Fruit fly (Drosophila melanogaster) whole organism, embryonic: ENCODE data around the gene CecA1.

Experiments used
- Asciz ChIP-seq: fragments of 200-800 bp; sonication (Bioruptor generic); optimal IDR thresholded peaks from 2 replicates; lab custom pipeline; 2017; ENCODE audit warnings: missing biosample characterization, mild to moderate bottlenecking, missing genetic modification characterization, missing genetic modification reagents
- CG10209 ChIP-seq: fragments of 200-800 bp; sonication (Bioruptor generic); optimal IDR thresholded peaks from 3 replicates; lab custom pipeline; 2017; ENCODE audit warnings: missing biosample characterization, mild to moderate bottlenecking, missing genetic modification characterization, missing genetic modification reagents
- CG10431 ChIP-seq: fragments of 200-800 bp; sonication (Bioruptor generic); optimal IDR thresholded peaks from 3 replicates; lab custom pipeline; 2018; ENCODE audit warnings: missing biosample characterization, mild to moderate bottlenecking, missing genetic modification characterization
- CG12942 ChIP-seq: fragments of 200-800 bp; sonication (Bioruptor generic); optimal IDR thresholded peaks from 3 replicates; lab custom pipeline; 2016; ENCODE audit warnings: missing biosample characterization, missing genetic modification characterization
- CG13287 ChIP-seq: fragments of 200-800 bp; sonication (Bioruptor generic); IDR thresholded peaks from 2 replicates; pipeline ENCODE4 v1.3.6; 2022; ENCODE audit warnings: missing biosample characterization, missing genetic modification characterization; ENCODE audit not compliant: partially characterized antibody
- CG13424 ChIP-seq: fragments of 200-800 bp; sonication (Bioruptor generic); optimal IDR thresholded peaks from 2 replicates; lab custom pipeline; 2019; ENCODE audit warnings: missing biosample characterization, mild to moderate bottlenecking, missing genetic modification characterization, moderate library complexity
- CG15514 ChIP-seq: fragments of 200-800 bp; sonication (Bioruptor generic); optimal IDR thresholded peaks from 3 replicates; lab custom pipeline; 2017; ENCODE audit warnings: missing biosample characterization, missing genetic modification characterization, mild to moderate bottlenecking, moderate library complexity, missing genetic modification reagents
- CG17186 ChIP-seq: fragments of 200-800 bp; sonication (Bioruptor generic); optimal IDR thresholded peaks from 3 replicates; lab custom pipeline; 2017; ENCODE audit warnings: missing biosample characterization, missing genetic modification reagents, missing genetic modification characterization
- CG17802 ChIP-seq: fragments of 200-800 bp; sonication (Bioruptor generic); optimal IDR thresholded peaks from 2 replicates; lab custom pipeline; 2018; ENCODE audit warnings: missing biosample characterization, mild to moderate bottlenecking, missing genetic modification characterization, moderate library complexity
- CG18619 ChIP-seq: fragments of 200-800 bp; sonication (Bioruptor generic); optimal IDR thresholded peaks from 3 replicates; lab custom pipeline; 2017; ENCODE audit warnings: missing biosample characterization, mild to moderate bottlenecking, missing genetic modification characterization
- CG2202 ChIP-seq: fragments of 200-800 bp; sonication (Bioruptor generic); optimal IDR thresholded peaks from 2 replicates; lab custom pipeline; 2018; ENCODE audit warnings: missing biosample characterization, mild to moderate bottlenecking, missing genetic modification characterization
- CG3726 ChIP-seq: fragments of 200-800 bp; sonication (Bioruptor generic); IDR thresholded peaks from 3 replicates; pipeline ENCODE4, ENCODE4 v1.3.6; 2022; ENCODE audit warnings: missing biosample characterization, missing genetic modification characterization
- CG4854 ChIP-seq: fragments of 200-800 bp; sonication (Bioruptor generic); optimal IDR thresholded peaks from 2 replicates; lab custom pipeline; 2016; ENCODE audit warnings: missing biosample characterization, missing genetic modification characterization, inconsistent platforms
- CG6254 ChIP-seq: fragments of 200-800 bp; sonication (Bioruptor generic); optimal IDR thresholded peaks from 3 replicates; lab custom pipeline; 2017; ENCODE audit warnings: mild to moderate bottlenecking, missing biosample characterization, missing genetic modification reagents, missing genetic modification characterization
- CG8388 ChIP-seq: fragments of 200-800 bp; sonication (Bioruptor generic); optimal IDR thresholded peaks from 2 replicates; lab custom pipeline; 2019; ENCODE audit warnings: missing biosample characterization, mild to moderate bottlenecking, missing genetic modification characterization, moderate library complexity
- CG8765 ChIP-seq: fragments of 200-800 bp; sonication (Bioruptor generic); IDR thresholded peaks from 2 replicates; pipeline ENCODE4 v1.3.6; 2022; ENCODE audit warnings: missing biosample characterization, missing genetic modification characterization
- Chrac-16 ChIP-seq: fragments of 200-800 bp; sonication (Bioruptor generic); optimal IDR thresholded peaks from 3 replicates; lab custom pipeline; 2016; ENCODE audit warnings: missing biosample characterization, missing genetic modification characterization
- CkIIα-i1 ChIP-seq: fragments of 200-800 bp; sonication (Bioruptor generic); IDR thresholded peaks from 2 replicates; pipeline ENCODE4 v1.3.6; 2022; ENCODE audit warnings: missing biosample characterization, missing genetic modification characterization
- D ChIP-seq, 2 experiments: fragments of 200-800 bp in 1 of 2; fragments of >200 bp in 1 of 2; sonication (Bioruptor generic) in 1 of 2; optimal IDR thresholded peaks; 2 replicates in 1 of 2; 3 replicates in 1 of 2; lab custom pipeline; 2017; ENCODE audit warnings: mild to moderate bottlenecking in 1 of 2, missing biosample characterization in 1 of 2, missing genetic modification characterization in 1 of 2, missing genetic modification reagents in 1 of 2
- D19A ChIP-seq: fragments of 200-800 bp; optimal IDR thresholded peaks from 3 replicates; lab custom pipeline; 2019; ENCODE audit warnings: missing biosample characterization, mild to moderate bottlenecking, missing genetic modification characterization, moderate library complexity
- Deaf1 ChIP-seq: fragments of 200-800 bp; optimal IDR thresholded peaks from 3 replicates; lab custom pipeline; 2019; ENCODE audit warnings: missing biosample characterization, mild to moderate bottlenecking, missing genetic modification characterization, moderate library complexity
- Gug ChIP-seq: fragments of 200-800 bp; sonication (Bioruptor generic); IDR thresholded peaks from 4 replicates; pipeline ENCODE4 v1.3.6; 2022; ENCODE audit warnings: missing biosample characterization, missing genetic modification characterization
- Hr51 ChIP-seq, 2 experiments: fragments of 200-800 bp; sonication (Bioruptor generic); optimal IDR thresholded peaks; 2 replicates in 1 of 2; 3 replicates in 1 of 2; lab custom pipeline; 2016 to 2018; ENCODE audit warnings: missing biosample characterization in 2 of 2, missing genetic modification characterization in 2 of 2, mild to moderate bottlenecking in 1 of 2, moderate library complexity in 1 of 2
- NFAT ChIP-seq: fragments of 200-800 bp; sonication (Bioruptor generic); IDR thresholded peaks from 2 replicates; pipeline ENCODE4 v1.3.6; 2022; ENCODE audit warnings: missing biosample characterization, missing genetic modification characterization
- Nf-YC ChIP-seq: fragments of 200-800 bp; optimal IDR thresholded peaks from 3 replicates; lab custom pipeline; 2019; ENCODE audit warnings: missing biosample characterization, mild to moderate bottlenecking, missing genetic modification characterization, moderate library complexity
- Ssrp ChIP-seq: fragments of 200-800 bp; sonication (Bioruptor generic); optimal IDR thresholded peaks from 2 replicates; lab custom pipeline; 2018; ENCODE audit warnings: missing biosample characterization, mild to moderate bottlenecking, missing genetic modification characterization, moderate library complexity
- ato ChIP-seq: fragments of 200-800 bp; sonication (Bioruptor generic); IDR thresholded peaks from 2 replicates; pipeline ENCODE4 v1.3.6; 2022; ENCODE audit warnings: missing biosample characterization, missing genetic modification characterization; ENCODE audit not compliant: partially characterized antibody
- bab2 ChIP-seq: fragments of 200-800 bp; sonication (Bioruptor generic); optimal IDR thresholded peaks from 2 replicates; lab custom pipeline; 2016; ENCODE audit warnings: missing biosample characterization, missing genetic modification characterization
- chn ChIP-seq: fragments of 200-800 bp; sonication (Bioruptor generic); optimal IDR thresholded peaks from 2 replicates; lab custom pipeline; 2016; ENCODE audit warnings: missing biosample characterization, missing genetic modification characterization
- croc ChIP-seq: fragments of 200-800 bp; sonication (Bioruptor generic); conservative IDR thresholded peaks from 3 replicates; pipeline ENCODE4 v1.3.6; 2022; ENCODE audit warnings: missing biosample characterization, missing genetic modification characterization
- da ChIP-seq: fragments of 200-800 bp; sonication (Bioruptor generic); optimal IDR thresholded peaks from 2 replicates; lab custom pipeline; 2016; ENCODE audit warnings: missing biosample characterization, missing genetic modification characterization
- dmrt11E ChIP-seq: fragments of 200-800 bp; sonication (Bioruptor generic); optimal IDR thresholded peaks from 3 replicates; lab custom pipeline; 2018; ENCODE audit warnings: missing biosample characterization, mild to moderate bottlenecking, missing genetic modification characterization, moderate library complexity
- dmrt99B ChIP-seq: fragments of 200-800 bp; sonication (Bioruptor generic); optimal IDR thresholded peaks from 2 replicates; lab custom pipeline; 2018; ENCODE audit warnings: missing biosample characterization, mild to moderate bottlenecking, missing genetic modification characterization, moderate library complexity
- esg ChIP-seq: fragments of 200-800 bp; sonication (Bioruptor generic); conservative IDR thresholded peaks from 2 replicates; pipeline ENCODE4 v1.3.6; 2022; ENCODE audit warnings: missing biosample characterization, missing genetic modification characterization
- fd3F ChIP-seq: fragments of 200-800 bp; sonication (Bioruptor generic); optimal IDR thresholded peaks from 2 replicates; lab custom pipeline; 2018; ENCODE audit warnings: missing biosample characterization, mild to moderate bottlenecking, missing genetic modification characterization, moderate library complexity
- fru ChIP-seq: fragments of >200 bp; optimal IDR thresholded peaks from 2 replicates; lab custom pipeline; 2017
- gsb-n ChIP-seq: fragments of 200-800 bp; sonication (Bioruptor generic); optimal IDR thresholded peaks from 3 replicates; lab custom pipeline; 2018; ENCODE audit warnings: missing biosample characterization, mild to moderate bottlenecking, missing genetic modification characterization
- h ChIP-seq: fragments of >200 bp; optimal IDR thresholded peaks from 2 replicates; lab custom pipeline; 2017
- hbn ChIP-seq: fragments of 200-800 bp; sonication (Bioruptor generic); IDR thresholded peaks from 2 replicates; pipeline ENCODE4 v1.3.6; 2022; ENCODE audit warnings: missing biosample characterization, missing genetic modification characterization; ENCODE audit not compliant: partially characterized antibody
- kni ChIP-seq: fragments of 200-800 bp; sonication (Bioruptor generic); optimal IDR thresholded peaks from 3 replicates; lab custom pipeline; 2017; ENCODE audit warnings: mild to moderate bottlenecking, missing biosample characterization, missing genetic modification reagents, missing genetic modification characterization
- onecut ChIP-seq: fragments of 200-800 bp; sonication (Bioruptor generic); IDR thresholded peaks from 2 replicates; pipeline ENCODE4 v1.3.6; 2022; ENCODE audit warnings: missing biosample characterization, missing genetic modification characterization
- peb ChIP-seq: fragments of 200-800 bp; sonication (Bioruptor generic); IDR thresholded peaks from 2 replicates; pipeline ENCODE4 v1.3.6; 2022; ENCODE audit warnings: missing biosample characterization, missing genetic modification characterization
- pfk ChIP-seq: fragments of 200-800 bp; sonication (Bioruptor generic); optimal IDR thresholded peaks from 2 replicates; lab custom pipeline; 2018; ENCODE audit warnings: missing biosample characterization, mild to moderate bottlenecking, missing genetic modification characterization, moderate library complexity
- scrt ChIP-seq: fragments of 200-800 bp; sonication (Bioruptor generic); optimal IDR thresholded peaks from 2 replicates; lab custom pipeline; 2018; ENCODE audit warnings: missing biosample characterization, mild to moderate bottlenecking, missing genetic modification characterization, moderate library complexity
- tio ChIP-seq: fragments of 200-800 bp; sonication (Bioruptor generic); optimal IDR thresholded peaks from 2 replicates; lab custom pipeline; 2017; ENCODE audit warnings: missing biosample characterization, missing genetic modification characterization, inconsistent platforms
- trh ChIP-seq: fragments of 200-800 bp; sonication (Bioruptor generic); optimal IDR thresholded peaks from 2 replicates; lab custom pipeline; 2016; ENCODE audit warnings: missing biosample characterization, missing genetic modification characterization
- tx ChIP-seq: fragments of 200-800 bp; sonication (Bioruptor generic); optimal IDR thresholded peaks from 2 replicates; lab custom pipeline; 2016; ENCODE audit warnings: missing biosample characterization, missing genetic modification characterization
- vvl ChIP-seq: fragments of 200-800 bp; sonication (Bioruptor generic); IDR thresholded peaks from 2 replicates; pipeline ENCODE4 v1.3.6; 2022; ENCODE audit warnings: missing biosample characterization, missing genetic modification characterization

CecA1 gene

dm6 chr3R:30208766-30209484, 1.7 kb upstream of the CecA1 start, which contains the start of gene RpS7 (continued):
- TF ChIP-seq CG17186 (GFP tag; lab: Kevin White, UChicago), result peak; percentile 67
- peak; percentile 64 for TF ChIP-seq CG10209 (GFP tag; lab: Kevin White, UChicago)
- TF ChIP-seq fru (lab: Kevin White, UChicago), result no peak
- peak; percentile 35 for TF ChIP-seq Deaf1 (tag; lab: Kevin White, UChicago)
- peak; percentile 82 for TF ChIP-seq kni (GFP tag; lab: Kevin White, UChicago)
- peak; percentile 15 for TF ChIP-seq tx (GFP tag; lab: Kevin White, UChicago)
- TF ChIP-seq D19A (tag; lab: Kevin White, UChicago), result peak; percentile 31
- peak; percentile 62; the same call in 1 of the 2 replicates for TF ChIP-seq peb (GFP tag; lab: Robert Waterston, UW)
- TF ChIP-seq gsb-n (tag; lab: Kevin White, UChicago), result peak; percentile 46
- TF ChIP-seq CkIIα-i1, result no peak
- TF ChIP-seq Chrac-16 (GFP tag; lab: Kevin White, UChicago), result no peak
- peak; percentile 23 for TF ChIP-seq bab2 (GFP tag; lab: Kevin White, UChicago)
- peak; percentile 71 for TF ChIP-seq pfk (GFP tag; lab: Kevin White, UChicago)
- TF ChIP-seq fd3F (GFP tag; lab: Kevin White, UChicago), result peak; percentile 51
- TF ChIP-seq CG8765 (GFP tag; lab: Robert Waterston, UW), result peak; percentile 50; the same call in 1 of the 2 replicates
- TF ChIP-seq CG13287, result peak; percentile 97
- TF ChIP-seq chn, result peak; percentile 45
- TF ChIP-seq CG6254 (GFP tag; lab: Kevin White, UChicago), result peak; percentile 42
- TF ChIP-seq CG17802 (tag; lab: Kevin White, UChicago), result peak; percentile 60
- TF ChIP-seq dmrt99B (tag; lab: Kevin White, UChicago), result peak; percentile 74
- no peak for TF ChIP-seq Ssrp (tag; lab: Kevin White, UChicago)
- TF ChIP-seq CG10431, result peak; percentile 77
- TF ChIP-seq CG4854, result peak; percentile 50
- TF ChIP-seq esg (GFP tag; lab: Robert Waterston, UW), result 0 out of 2 replicates have a peak, but pooled peaks have one; percentile 8
- peak; percentile 86 for TF ChIP-seq CG8388 (GFP tag; lab: Kevin White, UChicago)
- TF ChIP-seq onecut (GFP tag; lab: Robert Waterston, UW), result peak; percentile 80
- peak; percentile 6 for TF ChIP-seq trh
- peak; percentile 2 for TF ChIP-seq CG12942
- TF ChIP-seq h (lab: Kevin White, UChicago), result no peak
- TF ChIP-seq Asciz (GFP tag; lab: Kevin White, UChicago), result peak; percentile 78
- TF ChIP-seq Hr51 (GFP tag; optimal IDR thresholded peaks at IDR 0.05; lab: Kevin White, UChicago), result peak; percentile 13 to 57
- peak; percentile 62; the same call in 2 of the 3 replicates for TF ChIP-seq croc (GFP tag; lab: Robert Waterston, UW)
- no peak for TF ChIP-seq da (GFP tag; lab: Kevin White, UChicago)
- TF ChIP-seq scrt (GFP tag; lab: Kevin White, UChicago), result peak; percentile 75
- TF ChIP-seq CG15514 (GFP tag; lab: Kevin White, UChicago), result peak; percentile 73
- no peak for TF ChIP-seq D (optimal IDR thresholded peaks at IDR 0.05; lab: Kevin White, UChicago)
- TF ChIP-seq D (GFP tag; optimal IDR thresholded peaks at IDR 0.05; lab: Kevin White, UChicago), result peak; percentile 46
- TF ChIP-seq hbn (GFP tag; lab: Robert Waterston, UW), result peak; percentile 89
- peak; percentile 80 for TF ChIP-seq vvl (GFP tag; lab: Robert Waterston, UW)
- TF ChIP-seq ato (GFP tag; lab: Robert Waterston, UW), result peak; percentile 92
- TF ChIP-seq CG18619, result peak; percentile 70
- TF ChIP-seq Nf-YC (tag; lab: Kevin White, UChicago), result peak; percentile 78
- peak; percentile 58 for TF ChIP-seq tio (GFP tag; lab: Kevin White, UChicago)
- TF ChIP-seq Gug (GFP tag; lab: Robert Waterston, UW), result peak; percentile 72; the same call in 3 of the 4 replicates
- TF ChIP-seq NFAT (GFP tag; lab: Robert Waterston, UW), result peak; percentile 79; the same call in 1 of the 2 replicates
- peak; percentile 20 for TF ChIP-seq CG13424 (tag; lab: Kevin White, UChicago)
- peak; percentile 45 for TF ChIP-seq dmrt11E (tag; lab: Kevin White, UChicago)
- peak; percentile 76 for TF ChIP-seq CG2202 (tag; lab: Kevin White, UChicago)
- TF ChIP-seq CG3726 (GFP tag; lab: Robert Waterston, UW), result peak; percentile 76
